Fruit fly (Drosophila melanogaster) whole organism, pupa: ENCODE results near the gene CG14230.

ENCODE experiments used
- CG10348 ChIP-seq: fragments of 200-800 bp; sonication (Bioruptor generic); IDR thresholded peaks from 2 replicates; pipeline ENCODE4 v1.3.6; 2022; ENCODE audit warnings: missing biosample characterization, missing genetic modification characterization
- CG12605 ChIP-seq: fragments of 200-800 bp; sonication (Bioruptor generic); IDR thresholded peaks from 2 replicates; pipeline ENCODE4 v1.3.6; 2022; ENCODE audit warnings: missing biosample characterization, missing genetic modification characterization
- CG13204 ChIP-seq: fragments of 200-800 bp; sonication (Bioruptor generic); optimal IDR thresholded peaks from 2 replicates; lab custom pipeline; 2018; ENCODE audit warnings: missing biosample characterization, mild to moderate bottlenecking, missing genetic modification characterization, moderate library complexity
- CG14655 ChIP-seq: fragments of 200-800 bp; sonication (Bioruptor generic); optimal IDR thresholded peaks from 3 replicates; lab custom pipeline; 2017; ENCODE audit warnings: mild to moderate bottlenecking, missing biosample characterization, missing genetic modification reagents, missing genetic modification characterization
- CG15710 ChIP-seq: fragments of 200-800 bp; sonication (Bioruptor generic); optimal IDR thresholded peaks from 2 replicates; lab custom pipeline; 2018; ENCODE audit warnings: missing biosample characterization, mild to moderate bottlenecking, missing genetic modification characterization, moderate library complexity
- CG17806 ChIP-seq: fragments of 200-800 bp; sonication (Bioruptor generic); optimal IDR thresholded peaks from 2 replicates; lab custom pipeline; 2018; ENCODE audit warnings: missing biosample characterization, mild to moderate bottlenecking, missing genetic modification characterization, moderate library complexity
- CG32121 ChIP-seq: fragments of 200-800 bp; sonication (Bioruptor generic); IDR thresholded peaks from 2 replicates; pipeline ENCODE4 v1.3.6; 2022; ENCODE audit warnings: missing biosample characterization, missing genetic modification characterization
- CG34367 ChIP-seq: fragments of 200-800 bp; sonication (Bioruptor generic); optimal IDR thresholded peaks from 2 replicates; lab custom pipeline; 2018; ENCODE audit warnings: missing biosample characterization, mild to moderate bottlenecking, missing genetic modification characterization
- CG4496 ChIP-seq: fragments of 200-800 bp; sonication (Bioruptor generic); IDR thresholded peaks from 3 replicates; pipeline ENCODE4 v1.3.6; 2022; ENCODE audit warnings: missing biosample characterization, missing genetic modification characterization
- CG8159 ChIP-seq: fragments of 200-800 bp; sonication (Bioruptor generic); optimal IDR thresholded peaks from 3 replicates; lab custom pipeline; 2018; ENCODE audit warnings: missing biosample characterization, mild to moderate bottlenecking, missing genetic modification characterization, moderate library complexity
- CG8301 ChIP-seq: fragments of 200-800 bp; sonication (Bioruptor generic); optimal IDR thresholded peaks from 2 replicates; lab custom pipeline; 2018; ENCODE audit warnings: missing biosample characterization, mild to moderate bottlenecking, missing genetic modification characterization
- CG9948 ChIP-seq: fragments of 200-800 bp; sonication (Bioruptor generic); optimal IDR thresholded peaks from 2 replicates; lab custom pipeline; 2018; ENCODE audit warnings: missing biosample characterization, mild to moderate bottlenecking, missing genetic modification characterization, moderate library complexity
- D1 ChIP-seq: fragments of 200-800 bp; sonication (Bioruptor generic); optimal IDR thresholded peaks from 2 replicates; lab custom pipeline; 2018; ENCODE audit warnings: missing biosample characterization, mild to moderate bottlenecking, missing genetic modification characterization, moderate library complexity
- EcR ChIP-seq: fragments of 200-800 bp; sonication (Bioruptor generic); optimal IDR thresholded peaks from 3 replicates; lab custom pipeline; 2019; ENCODE audit warnings: missing biosample characterization, missing genetic modification characterization, mild to moderate bottlenecking, moderate library complexity, missing genetic modification reagents
- Ets98B ChIP-seq: fragments of 200-800 bp; sonication (Bioruptor generic); IDR thresholded peaks from 2 replicates; pipeline ENCODE4 v1.3.6; 2022; ENCODE audit warnings: missing biosample characterization, missing genetic modification characterization
- Pif1A ChIP-seq: fragments of 200-800 bp; sonication (Bioruptor generic); optimal IDR thresholded peaks from 3 replicates; lab custom pipeline; 2016; ENCODE audit warnings: missing biosample characterization, missing genetic modification characterization
- Pif1B ChIP-seq: fragments of 200-800 bp; sonication (Bioruptor generic); optimal IDR thresholded peaks from 3 replicates; lab custom pipeline; 2016; ENCODE audit warnings: missing biosample characterization, missing genetic modification characterization
- Snoo ChIP-seq: fragments of 200-800 bp; sonication (Bioruptor generic); optimal IDR thresholded peaks from 3 replicates; lab custom pipeline; 2017; ENCODE audit warnings: missing biosample characterization, mild to moderate bottlenecking, missing genetic modification characterization, inconsistent platforms
- fd96Ca ChIP-seq: fragments of 200-800 bp; sonication (Bioruptor generic); IDR thresholded peaks from 3 replicates; pipeline ENCODE4 v1.3.6; 2022; ENCODE audit warnings: missing biosample characterization, missing genetic modification characterization
- gl ChIP-seq: fragments of 200-800 bp; sonication (Bioruptor generic); optimal IDR thresholded peaks from 2 replicates; lab custom pipeline; 2018; ENCODE audit warnings: missing biosample characterization, mild to moderate bottlenecking, missing genetic modification characterization
- rn ChIP-seq: fragments of 200-800 bp; sonication (Bioruptor generic); IDR thresholded peaks from 2 replicates; pipeline ENCODE4 v1.3.6; 2022; ENCODE audit warnings: missing biosample characterization, missing genetic modification characterization

Gene CG14230

dm6 chrX:19735270-19735669 is 31.3 kb downstream of the CG14230 start, which contains the start of gene CG14234:
Gene CG14234, plus strand, starts transcription at chrX:19735570.
- TF ChIP-seq Snoo (tag; lab: Kevin White, UChicago) (no peak), CG15710 (tag; lab: Kevin White, UChicago) (no peak), CG13204 (GFP tag; lab: Kevin White, UChicago) (no peak), CG17806 (tag; lab: Kevin White, UChicago) (no peak)

DNA sequence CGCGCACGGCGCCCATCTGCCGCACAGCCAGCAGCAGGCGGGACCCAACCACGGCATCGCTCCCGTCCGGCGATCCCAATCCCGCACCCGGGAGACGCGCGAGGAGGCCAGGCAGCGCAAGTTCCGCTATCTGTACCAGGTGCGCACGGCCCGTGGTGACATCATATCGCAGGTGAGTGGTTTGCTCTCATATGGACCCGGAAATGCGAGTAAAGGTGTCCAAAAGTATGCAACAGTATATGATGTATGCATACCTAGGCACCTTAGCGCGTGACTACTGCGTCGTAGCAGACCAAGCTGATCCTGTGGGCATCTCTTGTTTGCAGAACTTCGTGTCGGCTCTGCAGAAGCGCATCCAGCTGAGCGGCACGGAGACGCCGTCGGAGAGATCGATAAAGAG is 33.9 kb downstream of the CG14230 start:
- TF ChIP-seq CG9948 (no peak), D1 (tag; lab: Kevin White, UChicago) (no peak), CG8159 (no peak), Snoo (tag; lab: Kevin White, UChicago) (no peak), CG8301 (tag; lab: Kevin White, UChicago) (no peak), CG4496 (GFP tag; lab: Robert Waterston, UW) (no peak), Pif1B (GFP tag; lab: Kevin White, UChicago) (no peak), CG10348 (GFP tag; lab: Robert Waterston, UW) (no peak), Pif1A (GFP tag; lab: Kevin White, UChicago) (no peak), EcR (no peak), rn (GFP tag; lab: Robert Waterston, UW) (no peak)
- TF ChIP-seq, all 21 proteins: peak for 0

- TF ChIP-seq CG32121 (GFP tag; lab: Robert Waterston, UW) = no peak
- TF ChIP-seq Pif1A (GFP tag; lab: Kevin White, UChicago) = no peak
- TF ChIP-seq CG34367 (tag; lab: Kevin White, UChicago) = no peak
- peak; percentile 25 for TF ChIP-seq CG15710 (tag; lab: Kevin White, UChicago)
- no peak for TF ChIP-seq CG8301 (tag; lab: Kevin White, UChicago)
- TF ChIP-seq Ets98B (GFP tag; lab: Robert Waterston, UW) = peak; percentile 46; the same call in 1 of the 2 replicates
- TF ChIP-seq D1 (tag; lab: Kevin White, UChicago) = no peak
- peak; percentile 37 for TF ChIP-seq Snoo (tag; lab: Kevin White, UChicago)
- TF ChIP-seq CG12605 (GFP tag; lab: Robert Waterston, UW) = peak; percentile 38; the same call in 1 of the 2 replicates
- TF ChIP-seq CG10348 (GFP tag; lab: Robert Waterston, UW) = no peak
- no peak for TF ChIP-seq CG13204 (GFP tag; lab: Kevin White, UChicago)
- TF ChIP-seq fd96Ca (GFP tag; lab: Robert Waterston, UW) = peak; percentile 68
- peak; percentile 22 for TF ChIP-seq EcR
- peak; percentile 21; the same call in 1 of the 3 replicates for TF ChIP-seq CG4496 (GFP tag; lab: Robert Waterston, UW)
- TF ChIP-seq CG17806 (tag; lab: Kevin White, UChicago) = peak; percentile 11
- TF ChIP-seq gl (tag; lab: Kevin White, UChicago) = peak; percentile 7
- no peak for TF ChIP-seq CG14655 (GFP tag; lab: Kevin White, UChicago)
- peak; percentile 25 for TF ChIP-seq CG8159
- TF ChIP-seq CG9948 = no peak
- no peak for TF ChIP-seq rn (GFP tag; lab: Robert Waterston, UW)
- TF ChIP-seq Pif1B (GFP tag; lab: Kevin White, UChicago) = no peak
Measured at dm6 chrX:19744003-19744488, 40.1 kb downstream of the CG14230 start, which contains the start of the genes CG18809, COX6B, CG33932 and Rpp20. Gene CG18809, minus strand, starts transcription at chrX:19744335. Gene COX6B, minus strand, starts transcription at chrX:19744335. Gene CG33932, plus strand, starts transcription at chrX:19744431. Gene Rpp20, plus strand, starts transcription at chrX:19744431.

DNA sequence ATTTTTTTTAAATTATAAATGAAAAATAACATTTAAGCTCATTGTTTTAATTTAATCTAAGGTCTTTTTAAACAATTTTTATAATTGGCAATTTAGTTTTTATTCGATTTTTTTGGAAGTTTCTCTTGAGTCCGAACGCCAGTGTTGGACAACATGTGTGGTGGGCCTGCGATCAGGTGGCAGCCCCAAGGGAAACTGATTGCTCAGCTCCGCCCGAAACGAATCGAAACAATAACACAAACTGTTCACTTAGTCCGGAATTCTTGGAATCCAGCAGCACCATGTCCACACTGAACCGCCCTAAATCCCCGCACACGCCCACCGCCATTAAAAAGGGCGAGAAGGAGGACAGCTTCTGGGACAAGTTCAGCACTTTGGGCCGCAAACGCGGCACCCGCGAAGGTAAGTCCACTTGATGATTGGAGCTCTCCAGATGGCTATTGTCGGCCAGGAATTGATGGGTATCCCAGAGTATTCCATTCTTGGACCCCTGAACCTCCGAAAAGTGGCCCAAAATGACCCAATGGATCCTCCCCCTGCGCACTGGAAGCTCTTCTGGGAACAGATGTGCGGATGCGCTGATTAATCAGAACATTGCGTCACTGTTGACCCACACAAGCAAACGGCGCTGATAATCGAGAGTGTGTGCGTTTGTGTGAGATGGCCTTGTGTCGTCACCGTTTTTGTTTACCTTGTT is 42.1 kb downstream of the CG14230 start, which contains the start of gene parvin:
parvin (plus strand) TSS at position 134 of the 697 bp plus-strand sequence.
- TF ChIP-seq Pif1A (GFP tag; lab: Kevin White, UChicago) = no peak
- no peak for TF ChIP-seq CG17806 (tag; lab: Kevin White, UChicago)
- no peak for TF ChIP-seq fd96Ca (GFP tag; lab: Robert Waterston, UW)
- TF ChIP-seq CG13204 (GFP tag; lab: Kevin White, UChicago) = no peak
- no peak for TF ChIP-seq Pif1B (GFP tag; lab: Kevin White, UChicago)
- TF ChIP-seq D1 (tag; lab: Kevin White, UChicago) = no peak
- no peak for TF ChIP-seq Ets98B (GFP tag; lab: Robert Waterston, UW)
- TF ChIP-seq gl (tag; lab: Kevin White, UChicago) = no peak
- TF ChIP-seq CG15710 (tag; lab: Kevin White, UChicago) = no peak

DNA sequence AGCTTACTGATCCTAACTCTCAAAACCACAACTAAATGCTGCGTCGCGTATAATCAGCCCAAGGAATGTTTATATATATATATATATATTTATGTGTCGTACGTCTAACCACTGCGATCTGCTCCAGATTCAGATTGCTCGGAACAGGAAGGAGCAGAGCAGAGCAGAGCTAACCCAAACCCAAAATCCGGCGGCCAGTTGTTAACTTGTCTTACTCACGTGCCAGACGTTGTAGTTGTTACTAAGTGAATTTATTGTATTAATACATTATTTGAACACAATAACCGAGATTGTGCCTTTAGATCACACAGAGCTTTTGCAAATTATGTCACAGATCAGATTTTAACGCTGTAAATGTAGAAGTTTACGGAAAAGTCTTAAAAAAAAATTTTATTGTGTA is 44.0 kb downstream of the CG14230 start, which contains the start of gene Alr:
Alr (plus strand) TSS at position 301 of the 400 bp plus-strand sequence.
- no peak for TF ChIP-seq D1 (tag; lab: Kevin White, UChicago)
- no peak for TF ChIP-seq Ets98B (GFP tag; lab: Robert Waterston, UW)
- no peak for TF ChIP-seq fd96Ca (GFP tag; lab: Robert Waterston, UW)
- TF ChIP-seq Pif1B (GFP tag; lab: Kevin White, UChicago) = no peak
- TF ChIP-seq Pif1A (GFP tag; lab: Kevin White, UChicago) = no peak
- TF ChIP-seq, all 21 proteins: peak for 0

- TF ChIP-seq Pif1A (GFP tag; lab: Kevin White, UChicago) (no peak), CG8159 (no peak), EcR (no peak), Snoo (tag; lab: Kevin White, UChicago) (no peak), Ets98B (GFP tag; lab: Robert Waterston, UW) (no peak), CG14655 (GFP tag; lab: Kevin White, UChicago) (no peak), CG13204 (GFP tag; lab: Kevin White, UChicago) (no peak), Pif1B (GFP tag; lab: Kevin White, UChicago) (no peak), gl (tag; lab: Kevin White, UChicago) (no peak)
Measured at dm6 chrX:19748565-19748964, 44.6 kb downstream of the CG14230 start.
